Worm (Caenorhabditis elegans): ENCODE data around the gene C04A2.15.

Gene C04A2.15

DNA sequence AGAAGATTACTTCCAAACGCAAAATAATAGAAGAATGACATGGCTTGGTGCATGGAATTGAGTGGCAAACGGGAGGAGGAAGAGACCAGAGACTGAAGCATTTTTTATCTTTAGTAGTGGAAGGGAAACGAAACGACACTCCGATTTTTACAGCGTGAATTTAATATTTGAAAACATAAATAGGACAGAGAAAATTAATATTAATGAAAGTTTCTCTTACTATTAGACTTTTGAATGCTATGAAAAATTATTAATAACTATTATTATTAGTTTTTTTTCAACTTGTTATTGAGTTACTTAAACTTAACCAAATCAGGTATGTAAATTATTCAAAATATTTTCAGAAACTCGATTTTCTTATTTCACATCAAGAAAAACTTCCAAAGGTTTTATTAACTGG lies 28.0 kb downstream of the C04A2.15 start, which contains the start of gene C44B7.7:
Gene C44B7.7, minus strand, starts transcription at position 101 of the 400 bp plus-strand sequence.
- TF ChIP-seq zag-1 (tag; optimal IDR thresholded peaks at IDR 0.05) (no peak), aly-2 (tag; optimal IDR thresholded peaks at IDR 0.05) (no peak), ceh-9 (tag; optimal IDR thresholded peaks at IDR 0.05) (no peak), lin-15B (tag; optimal IDR thresholded peaks at IDR 0.05) (no peak), ceh-16 (tag; optimal IDR thresholded peaks at IDR 0.05) (no peak), unc-39 (tag; optimal IDR thresholded peaks at IDR 0.05) (no peak), snpc-4 (tag; optimal IDR thresholded peaks at IDR 0.05) (no peak), R02D3.7 (tag; optimal IDR thresholded peaks at IDR 0.05) (no peak), nhr-67 (tag; optimal IDR thresholded peaks at IDR 0.05) (no peak), ZK546.5 (tag; optimal IDR thresholded peaks at IDR 0.05) (no peak), fos-1 (tag; optimal IDR thresholded peaks at IDR 0.05) (no peak), tbx-2 (tag; optimal IDR thresholded peaks at IDR 0.05) (no peak), nhr-23 (tag; optimal IDR thresholded peaks at IDR 0.05) (no peak), ztf-4 (tag; optimal IDR thresholded peaks at IDR 0.05) (no peak), nfya-1 (tag; optimal IDR thresholded peaks at IDR 0.05; ENCODE audit: insufficient read depth) (no peak)

DNA sequence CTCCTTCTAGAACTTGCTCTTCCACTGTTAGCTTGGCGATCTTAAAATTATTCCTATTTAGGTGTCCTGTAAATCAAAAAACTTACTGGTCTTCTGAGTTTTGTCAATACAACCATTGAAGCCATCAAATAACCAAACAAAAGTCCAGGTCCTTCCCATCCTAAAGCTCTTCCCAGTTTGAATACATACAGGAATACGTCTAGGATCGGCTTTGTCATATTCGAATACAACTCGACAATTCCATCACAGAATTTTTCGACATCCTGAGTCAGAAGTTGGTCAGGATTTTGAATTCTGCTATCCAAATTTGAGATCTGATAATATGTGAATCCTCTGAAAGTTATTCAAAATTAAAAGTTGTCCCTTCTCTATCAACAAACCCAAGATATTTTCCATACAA lies 30.3 kb downstream of the C04A2.15 start:
- no peak for TF ChIP-seq zag-1 (tag; optimal IDR thresholded peaks at IDR 0.05)

DNA sequence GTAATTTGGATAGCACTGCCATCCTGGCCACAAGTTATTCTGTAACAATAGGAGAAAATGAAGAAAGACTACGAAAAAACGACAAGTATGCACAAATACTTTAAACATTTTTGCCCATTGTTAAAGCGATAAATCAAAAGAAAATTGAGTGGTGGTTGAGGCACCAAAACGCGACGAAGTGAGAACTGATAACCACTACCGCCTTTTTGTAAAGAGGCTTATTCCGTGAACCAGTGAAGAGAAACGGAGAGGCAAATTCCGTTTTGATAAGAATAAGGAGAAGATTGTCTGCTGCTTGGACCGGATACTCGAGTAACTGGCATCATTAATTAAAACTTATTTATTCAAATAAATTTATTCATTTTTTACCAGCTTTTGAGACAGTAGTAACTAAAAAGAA lies 31.7 kb downstream of the C04A2.15 start, which contains the start of gene pmp-1:
Gene pmp-1, minus strand, starts transcription at position 39 of the 400 bp plus-strand sequence.
- TF ChIP-seq pqm-1 (tag; optimal IDR thresholded peaks at IDR 0.05), result peak; percentile 54
- peak; percentile 80 for TF ChIP-seq elt-2 (tag; optimal IDR thresholded peaks at IDR 0.05)
- no peak for TF ChIP-seq jun-1 (tag; optimal IDR thresholded peaks at IDR 0.05)

DNA sequence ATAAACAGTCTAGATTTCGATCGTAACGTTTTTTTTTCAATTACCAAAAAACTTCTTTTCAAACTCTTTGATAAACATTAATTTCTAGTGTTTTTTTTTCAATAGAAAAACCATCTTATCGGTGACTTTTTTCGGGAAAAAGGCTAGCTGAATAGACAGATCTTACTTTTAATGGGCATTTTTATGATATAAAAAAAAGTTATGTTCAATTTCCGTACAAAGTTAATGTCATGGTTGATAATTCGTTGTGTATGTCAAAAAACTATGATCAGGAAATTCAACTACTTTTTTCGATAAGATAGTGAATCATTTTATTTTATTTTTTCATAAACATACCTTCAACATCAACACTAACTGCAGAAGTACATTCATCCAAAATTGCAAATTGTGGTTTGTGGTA lies 32.5 kb downstream of the C04A2.15 start:
- TF ChIP-seq ztf-11 (tag; optimal IDR thresholded peaks at IDR 0.05), result no peak
- TF ChIP-seq elt-2 (tag; optimal IDR thresholded peaks at IDR 0.05), result peak; percentile 64

DNA sequence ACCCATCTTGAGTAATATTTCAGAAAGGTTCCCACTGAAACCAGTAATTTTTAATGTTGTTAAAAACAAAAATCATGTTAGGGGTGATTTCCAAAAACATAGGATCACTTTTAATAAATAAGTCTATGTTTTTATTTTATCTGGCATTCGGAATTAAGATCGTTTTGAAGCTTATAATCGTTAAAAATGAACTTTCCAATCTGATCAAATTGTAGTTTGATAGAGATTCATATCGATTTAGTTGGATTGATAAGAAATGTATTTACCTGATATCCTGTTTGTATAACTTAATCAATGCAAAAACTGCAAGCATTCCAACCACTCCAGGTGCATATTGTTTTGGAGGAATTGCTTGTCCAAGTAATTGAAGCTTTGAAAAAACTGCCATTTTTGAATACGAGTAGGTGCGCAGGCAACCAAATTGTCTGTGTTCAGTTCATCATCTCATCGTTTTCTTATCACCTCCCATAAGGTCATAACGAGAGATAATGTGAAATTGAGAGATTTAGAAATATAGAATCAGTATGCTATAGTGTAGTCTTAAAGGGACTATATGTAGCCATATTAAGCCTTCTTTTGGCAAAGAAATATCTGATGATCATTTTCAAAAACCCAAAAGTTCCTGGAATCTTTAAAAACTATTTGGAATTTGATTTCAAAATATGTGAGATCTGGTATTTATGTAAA lies 35.4 kb downstream of the C04A2.15 start, which contains the start of gene pmp-2:
Gene pmp-2, minus strand, starts transcription at position 487 of the 687 bp plus-strand sequence.
- TF ChIP-seq mml-1 (tag; optimal IDR thresholded peaks at IDR 0.05) (no peak), nhr-25 (tag; optimal IDR thresholded peaks at IDR 0.05) (no peak), elt-1 (tag; optimal IDR thresholded peaks at IDR 0.05) (no peak), nhr-23 (tag; optimal IDR thresholded peaks at IDR 0.05) (peak; percentile 11), mdl-1 (tag; optimal IDR thresholded peaks at IDR 0.05) (no peak), nhr-12 (tag; optimal IDR thresholded peaks at IDR 0.05) (no peak), lin-39 (tag; optimal IDR thresholded peaks at IDR 0.05) (no peak), eor-1 (tag; optimal IDR thresholded peaks at IDR 0.05) (no peak), nhr-237 (tag; optimal IDR thresholded peaks at IDR 0.05) (no peak), ceh-16 (tag; optimal IDR thresholded peaks at IDR 0.05) (no peak), fos-1 (tag; optimal IDR thresholded peaks at IDR 0.05) (no peak), unc-39 (tag; optimal IDR thresholded peaks at IDR 0.05) (no peak), nhr-67 (tag; optimal IDR thresholded peaks at IDR 0.05) (no peak), R02D3.7 (tag; optimal IDR thresholded peaks at IDR 0.05) (no peak), tbx-2 (tag; optimal IDR thresholded peaks at IDR 0.05) (no peak), ceh-9 (tag; optimal IDR thresholded peaks at IDR 0.05) (no peak), nhr-76 (tag; optimal IDR thresholded peaks at IDR 0.05) (peak; percentile 42), skn-1 (tag; optimal IDR thresholded peaks at IDR 0.05) (no peak), fkh-2 (tag; optimal IDR thresholded peaks at IDR 0.05) (no peak), ceh-28 (tag; optimal IDR thresholded peaks at IDR 0.05) (peak; percentile 6), unc-62 (GFP tag; optimal IDR thresholded peaks at IDR 0.05) (no peak), elt-2 (tag; optimal IDR thresholded peaks at IDR 0.05) (peak; percentile 40), jun-1 (tag; optimal IDR thresholded peaks at IDR 0.05) (no peak), fkh-10 (GFP tag; optimal IDR thresholded peaks at IDR 0.05) (no peak), nhr-77 (tag; optimal IDR thresholded peaks at IDR 0.05) (no peak), daf-12 (tag; optimal IDR thresholded peaks at IDR 0.05) (no peak), sea-2 (GFP tag; optimal IDR thresholded peaks at IDR 0.05) (no peak), ama-1 (optimal IDR thresholded peaks at IDR 0.05) (no peak), ZK546.5 (tag; optimal IDR thresholded peaks at IDR 0.05) (no peak), egl-5 (tag; optimal IDR thresholded peaks at IDR 0.05) (no peak), nfya-1 (tag; optimal IDR thresholded peaks at IDR 0.05; ENCODE audit: insufficient read depth) (no peak), snpc-4 (tag; optimal IDR thresholded peaks at IDR 0.05) (no peak), lin-15B (tag; optimal IDR thresholded peaks at IDR 0.05) (no peak), pqm-1 (tag; optimal IDR thresholded peaks at IDR 0.05) (peak; percentile 8), ztf-4 (tag; optimal IDR thresholded peaks at IDR 0.05) (no peak), nhr-43 (tag; optimal IDR thresholded peaks at IDR 0.05; ENCODE audit: poor library complexity, severe bottlenecking) (peak; percentile 18), hmg-11 (tag; optimal IDR thresholded peaks at IDR 0.05) (no peak), nhr-28 (tag; optimal IDR thresholded peaks at IDR 0.05) (no peak), zag-1 (tag; optimal IDR thresholded peaks at IDR 0.05) (no peak)

Data from whole organism, L3 larva.